Fruit fly (Drosophila melanogaster) whole organism, embryonic: ENCODE data around the gene IntS4.

Experiments
- BEAF-32 ChIP-seq: fragments of 200-800 bp; sonication (Bioruptor generic); optimal IDR thresholded peaks from 3 replicates; lab custom pipeline; 2017; ENCODE audit warnings: missing biosample characterization, missing genetic modification characterization, mild to moderate bottlenecking, moderate library complexity, missing genetic modification reagents
- C15 ChIP-seq: fragments of 200-800 bp; sonication (Bioruptor generic); IDR thresholded peaks from 3 replicates; pipeline ENCODE4 v1.3.6; 2022; ENCODE audit warnings: missing biosample characterization, missing genetic modification characterization
- CG1024 ChIP-seq: fragments of 200-800 bp; sonication (Bioruptor generic); IDR thresholded peaks from 2 replicates; pipeline ENCODE4 v1.3.6; 2022; ENCODE audit warnings: missing biosample characterization, missing genetic modification characterization
- CG10274 ChIP-seq: fragments of 200-800 bp; sonication (Bioruptor generic); optimal IDR thresholded peaks from 3 replicates; lab custom pipeline; 2017; ENCODE audit warnings: missing biosample characterization, mild to moderate bottlenecking, missing genetic modification characterization
- CG10959 ChIP-seq: fragments of 200-800 bp; sonication (Bioruptor generic); IDR thresholded peaks from 2 replicates; pipeline ENCODE4 v1.3.6; 2022; ENCODE audit warnings: missing biosample characterization, missing genetic modification characterization
- CG11696 ChIP-seq: fragments of 200-800 bp; sonication (Bioruptor generic); IDR thresholded peaks from 2 replicates; pipeline ENCODE4 v1.3.6; 2022; ENCODE audit warnings: missing biosample characterization, missing genetic modification characterization
- CG11723 ChIP-seq: fragments of 200-800 bp; sonication (Bioruptor generic); optimal IDR thresholded peaks from 2 replicates; lab custom pipeline; 2017; ENCODE audit warnings: missing biosample characterization, mild to moderate bottlenecking, missing genetic modification characterization
- CG12071 ChIP-seq: fragments of 200-800 bp; sonication (Bioruptor generic); optimal IDR thresholded peaks from 3 replicates; lab custom pipeline; 2018; ENCODE audit warnings: missing biosample characterization, mild to moderate bottlenecking, missing genetic modification characterization
- CG12659 ChIP-seq: fragments of 200-800 bp; sonication (Bioruptor generic); optimal IDR thresholded peaks from 3 replicates; lab custom pipeline; 2017; ENCODE audit warnings: mild to moderate bottlenecking, missing biosample characterization, missing genetic modification reagents, missing genetic modification characterization
- CG13424 ChIP-seq: fragments of 200-800 bp; sonication (Bioruptor generic); optimal IDR thresholded peaks from 2 replicates; lab custom pipeline; 2019; ENCODE audit warnings: missing biosample characterization, mild to moderate bottlenecking, missing genetic modification characterization, moderate library complexity
- CG13624 ChIP-seq: fragments of 200-800 bp; sonication (Bioruptor generic); optimal IDR thresholded peaks from 2 replicates; lab custom pipeline; 2016; ENCODE audit warnings: missing biosample characterization, missing genetic modification characterization
- CG17328 ChIP-seq: fragments of 200-800 bp; sonication (Bioruptor generic); IDR thresholded peaks from 2 replicates; pipeline ENCODE4 v1.3.6; 2022; ENCODE audit warnings: missing biosample characterization, missing genetic modification characterization
- CG17359 ChIP-seq: fragments of 200-800 bp; sonication (Bioruptor generic); optimal IDR thresholded peaks from 3 replicates; lab custom pipeline; 2018; ENCODE audit warnings: missing biosample characterization, mild to moderate bottlenecking, missing genetic modification characterization, moderate library complexity
- CG17385 ChIP-seq: fragments of 200-800 bp; sonication (Bioruptor generic); optimal IDR thresholded peaks from 3 replicates; lab custom pipeline; 2018; ENCODE audit warnings: missing biosample characterization, mild to moderate bottlenecking, missing genetic modification characterization
- CG17568 ChIP-seq: fragments of 200-800 bp; sonication (Bioruptor generic); optimal IDR thresholded peaks from 2 replicates; lab custom pipeline; 2018; ENCODE audit warnings: missing biosample characterization, mild to moderate bottlenecking, missing genetic modification characterization, moderate library complexity
- CG17612 ChIP-seq: fragments of 200-800 bp; sonication (Bioruptor generic); IDR thresholded peaks from 2 replicates; pipeline ENCODE4 v1.3.6; 2022; ENCODE audit warnings: missing biosample characterization, missing genetic modification characterization
- CG2199 ChIP-seq: fragments of 200-800 bp; sonication (Bioruptor generic); IDR thresholded peaks from 3 replicates; pipeline ENCODE4 v1.3.6; 2022; ENCODE audit warnings: missing biosample characterization, missing genetic modification characterization
- CG32532 ChIP-seq: fragments of 200-800 bp; sonication (Bioruptor generic); IDR thresholded peaks from 2 replicates; pipeline ENCODE4 v1.3.6; 2022; ENCODE audit warnings: missing biosample characterization, missing genetic modification characterization
- CG3407 ChIP-seq: fragments of 200-800 bp; sonication (Bioruptor generic); optimal IDR thresholded peaks from 2 replicates; lab custom pipeline; 2018; ENCODE audit warnings: missing biosample characterization, mild to moderate bottlenecking, missing genetic modification characterization
- CG42726 ChIP-seq: fragments of 200-800 bp; sonication (Bioruptor generic); IDR thresholded peaks from 2 replicates; pipeline ENCODE4 v1.3.6; 2022; ENCODE audit warnings: missing biosample characterization, missing genetic modification characterization; ENCODE audit not compliant: partially characterized antibody
- CG7963 ChIP-seq: fragments of 200-800 bp; sonication (Bioruptor generic); IDR thresholded peaks from 3 replicates; pipeline ENCODE4 v1.3.6; 2022; ENCODE audit warnings: missing biosample characterization, missing genetic modification characterization; ENCODE audit not compliant: partially characterized antibody
- Dip3 ChIP-seq: fragments of 200-800 bp; sonication (Bioruptor generic); optimal IDR thresholded peaks from 3 replicates; lab custom pipeline; 2016; ENCODE audit warnings: missing biosample characterization, missing genetic modification characterization
- Drgx ChIP-seq: fragments of 200-800 bp; sonication (Bioruptor generic); IDR thresholded peaks from 2 replicates; pipeline ENCODE4 v1.3.6; 2022; ENCODE audit warnings: missing biosample characterization, missing genetic modification characterization
- Ets97D ChIP-seq: fragments of 200-800 bp; sonication (Bioruptor generic); optimal IDR thresholded peaks from 3 replicates; lab custom pipeline; 2016; ENCODE audit warnings: missing biosample characterization, missing genetic modification characterization
- Gsc ChIP-seq: fragments of 200-800 bp; sonication (Bioruptor generic); IDR thresholded peaks from 2 replicates; pipeline ENCODE4 v1.3.6; 2022; ENCODE audit warnings: missing biosample characterization, missing genetic modification characterization
- H2.0 ChIP-seq: fragments of 200-800 bp; sonication (Bioruptor generic); IDR thresholded peaks from 2 replicates; pipeline ENCODE4 v1.3.6; 2022; ENCODE audit warnings: missing biosample characterization, missing genetic modification characterization
- HHEX ChIP-seq: fragments of 200-800 bp; sonication (Bioruptor generic); optimal IDR thresholded peaks from 3 replicates; lab custom pipeline; 2017; ENCODE audit warnings: missing biosample characterization, mild to moderate bottlenecking, missing genetic modification characterization, missing genetic modification reagents
- HLH54F ChIP-seq: fragments of 200-800 bp; sonication (Bioruptor generic); optimal IDR thresholded peaks from 3 replicates; lab custom pipeline; 2016; ENCODE audit warnings: missing biosample characterization, missing genetic modification characterization
- Hmr ChIP-seq: fragments of 200-800 bp; sonication (Bioruptor generic); optimal IDR thresholded peaks from 3 replicates; lab custom pipeline; 2017; ENCODE audit warnings: mild to moderate bottlenecking, missing biosample characterization, missing genetic modification reagents, missing genetic modification characterization
- Lim3 ChIP-seq: fragments of 200-800 bp; sonication (Bioruptor generic); IDR thresholded peaks from 2 replicates; pipeline ENCODE4 v1.3.6; 2022; ENCODE audit warnings: missing biosample characterization, missing genetic modification characterization
- Lpt ChIP-seq: fragments of >200 bp; optimal IDR thresholded peaks from 2 replicates; lab custom pipeline; 2018; ENCODE audit warnings: missing biosample characterization, missing genetic modification characterization
- Meics ChIP-seq: fragments of 200-800 bp; sonication (Bioruptor generic); optimal IDR thresholded peaks from 2 replicates; lab custom pipeline; 2017; ENCODE audit warnings: missing biosample characterization, mild to moderate bottlenecking, missing genetic modification characterization
- NfI ChIP-seq: fragments of 200-800 bp; sonication (Bioruptor generic); optimal IDR thresholded peaks from 3 replicates; lab custom pipeline; 2018; ENCODE audit warnings: missing biosample characterization, mild to moderate bottlenecking, missing genetic modification characterization, moderate library complexity
- Ptx1 ChIP-seq: fragments of 200-800 bp; sonication (Bioruptor generic); IDR thresholded peaks from 2 replicates; pipeline ENCODE4 v1.3.6; 2022; ENCODE audit warnings: missing biosample characterization, missing genetic modification characterization
- Ssrp ChIP-seq: fragments of 200-800 bp; sonication (Bioruptor generic); optimal IDR thresholded peaks from 2 replicates; lab custom pipeline; 2018; ENCODE audit warnings: missing biosample characterization, mild to moderate bottlenecking, missing genetic modification characterization, moderate library complexity
- Tbp ChIP-seq: fragments of >200 bp; optimal IDR thresholded peaks from 2 replicates; lab custom pipeline; 2018; ENCODE audit warnings: missing biosample characterization, missing genetic modification characterization
- h ChIP-seq: fragments of >200 bp; optimal IDR thresholded peaks from 2 replicates; lab custom pipeline; 2017
- her ChIP-seq: fragments of 200-800 bp; sonication (Bioruptor generic); optimal IDR thresholded peaks from 2 replicates; lab custom pipeline; 2016; ENCODE audit warnings: missing biosample characterization, missing genetic modification characterization
- inv ChIP-seq: fragments of 200-800 bp; sonication (Bioruptor generic); IDR thresholded peaks from 2 replicates; pipeline ENCODE4 v1.3.6; 2022; ENCODE audit warnings: missing biosample characterization, missing genetic modification characterization; ENCODE audit not compliant: partially characterized antibody
- kni ChIP-seq: fragments of 200-800 bp; sonication (Bioruptor generic); optimal IDR thresholded peaks from 3 replicates; lab custom pipeline; 2017; ENCODE audit warnings: mild to moderate bottlenecking, missing biosample characterization, missing genetic modification reagents, missing genetic modification characterization
- knrl ChIP-seq: fragments of 200-800 bp; sonication (Bioruptor generic); IDR thresholded peaks from 3 replicates; pipeline ENCODE4 v1.3.6; 2022; ENCODE audit warnings: missing biosample characterization, missing genetic modification characterization; ENCODE audit not compliant: partially characterized antibody
- pan ChIP-seq, 4 experiments: fragments of >200 bp in 3 of 4; fragments of 200-800 bp in 1 of 4; sonication (Bioruptor generic) in 1 of 4; optimal IDR thresholded peaks in 3 of 4; IDR thresholded peaks in 1 of 4; 2 replicates each; pipeline versions ENCODE4 v1.3.6 to Lab custom; 2017 to 2022; ENCODE audit warnings: missing biosample characterization in 2 of 4, missing genetic modification characterization in 2 of 4, mixed read lengths in 1 of 4
- pfk ChIP-seq: fragments of 200-800 bp; sonication (Bioruptor generic); optimal IDR thresholded peaks from 2 replicates; lab custom pipeline; 2018; ENCODE audit warnings: missing biosample characterization, mild to moderate bottlenecking, missing genetic modification characterization, moderate library complexity
- pum ChIP-seq: fragments of 200-800 bp; sonication (Bioruptor generic); optimal IDR thresholded peaks from 2 replicates; lab custom pipeline; 2016; ENCODE audit warnings: missing biosample characterization, missing genetic modification characterization
- salm ChIP-seq: fragments of 200-800 bp; sonication (Bioruptor generic); optimal IDR thresholded peaks from 2 replicates; lab custom pipeline; 2018; ENCODE audit warnings: missing biosample characterization, mild to moderate bottlenecking, missing genetic modification characterization
- sens-2 ChIP-seq: fragments of 200-800 bp; sonication (Bioruptor generic); IDR thresholded peaks from 2 replicates; pipeline ENCODE4 v1.3.6; 2022; ENCODE audit warnings: missing biosample characterization, missing genetic modification characterization
- shn ChIP-seq: fragments of 200-800 bp; sonication (Bioruptor generic); optimal IDR thresholded peaks from 3 replicates; lab custom pipeline; 2016; ENCODE audit warnings: missing biosample characterization, missing genetic modification characterization
- slbo ChIP-seq: fragments of 200-800 bp; sonication (Bioruptor generic); IDR thresholded peaks from 2 replicates; pipeline ENCODE4 v1.3.6; 2022; ENCODE audit warnings: missing biosample characterization, missing genetic modification characterization
- slp2 ChIP-seq: fragments of 200-800 bp; sonication (Bioruptor generic); optimal IDR thresholded peaks from 2 replicates; lab custom pipeline; 2016; ENCODE audit warnings: missing biosample characterization, missing genetic modification characterization
- unpg ChIP-seq: fragments of 200-800 bp; sonication (Bioruptor generic); optimal IDR thresholded peaks from 3 replicates; lab custom pipeline; 2018; ENCODE audit warnings: missing biosample characterization, mild to moderate bottlenecking, missing genetic modification characterization, moderate library complexity

The IntS4 gene

DNA sequence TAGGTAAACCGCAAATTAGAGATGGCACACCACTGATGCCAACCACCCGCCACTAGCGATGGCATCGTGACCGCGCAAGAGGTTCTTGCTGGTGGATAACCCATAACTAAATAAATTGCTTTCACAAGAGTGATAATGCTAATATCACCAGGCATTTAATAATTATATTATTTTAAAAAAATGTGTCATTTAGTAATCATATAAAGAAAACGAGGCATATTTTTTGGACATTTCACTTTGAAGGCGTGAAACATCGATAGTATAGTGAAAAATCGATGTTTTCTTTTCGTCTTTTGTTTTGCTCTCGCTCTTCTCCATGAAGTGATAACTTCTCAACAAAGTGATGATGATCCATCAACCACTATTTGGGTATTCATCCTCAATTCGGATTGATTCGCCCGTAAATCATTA lies at the start of gene IntS4 (continued):
- TF ChIP-seq pfk (GFP tag; lab: Kevin White, UChicago), result no peak
- TF ChIP-seq pum (GFP tag; lab: Kevin White, UChicago), result peak; percentile 8
- TF ChIP-seq CG12659 (GFP tag; lab: Kevin White, UChicago), result peak; percentile 65
- TF ChIP-seq CG2199 (GFP tag; lab: Robert Waterston, UW), result no peak
- TF ChIP-seq CG10274 (GFP tag; lab: Kevin White, UChicago), result no peak
- TF ChIP-seq CG17568, result peak; percentile 41
- no peak for TF ChIP-seq NfI (GFP tag; lab: Kevin White, UChicago)
- no peak for TF ChIP-seq Lpt (GFP tag; lab: Kevin White, UChicago)
- no peak for TF ChIP-seq Hmr
- TF ChIP-seq sens-2 (GFP tag; lab: Robert Waterston, UW), result no peak
- TF ChIP-seq CG13624 (GFP tag; lab: Kevin White, UChicago), result peak; percentile 33
- TF ChIP-seq C15 (GFP tag; lab: Robert Waterston, UW), result no peak
- TF ChIP-seq Gsc, result no peak
- no peak for TF ChIP-seq HLH54F
- peak; percentile 4 for TF ChIP-seq kni (GFP tag; lab: Kevin White, UChicago)
- no peak for TF ChIP-seq pan (optimal IDR thresholded peaks at IDR 0.05; lab: Kevin White, UChicago)
- peak in 1 of 2 experiments; percentile 54 for TF ChIP-seq pan (GFP tag; optimal IDR thresholded peaks at IDR 0.05 in 1 of 2, IDR thresholded peaks at IDR 0.05 in 1 of 2)
- peak; percentile 78 for TF ChIP-seq Ptx1 (GFP tag; lab: Robert Waterston, UW)
- peak; percentile 94 for TF ChIP-seq inv
- TF ChIP-seq Meics (GFP tag; lab: Kevin White, UChicago), result peak; percentile 52
- no peak for TF ChIP-seq CG12071 (GFP tag; lab: Kevin White, UChicago)
- no peak for TF ChIP-seq CG17612 (GFP tag; lab: Robert Waterston, UW)
- peak; percentile 36 for TF ChIP-seq CG17359
- TF ChIP-seq knrl (GFP tag; lab: Robert Waterston, UW), result peak; percentile 96
- TF ChIP-seq Tbp (GFP tag; lab: Kevin White, UChicago), result no peak
- TF ChIP-seq slbo (GFP tag; lab: Robert Waterston, UW), result peak; percentile 83; the same call in 1 of the 2 replicates
- TF ChIP-seq CG11696 (GFP tag; lab: Robert Waterston, UW), result no peak
- peak; percentile 8 for TF ChIP-seq shn (GFP tag; lab: Kevin White, UChicago)
- TF ChIP-seq CG17385 (GFP tag; lab: Kevin White, UChicago), result peak; percentile 33
- peak; percentile 42 for TF ChIP-seq Dip3 (GFP tag; lab: Kevin White, UChicago)
- peak; percentile 50 for TF ChIP-seq unpg (GFP tag; lab: Kevin White, UChicago)
- TF ChIP-seq CG1024 (GFP tag; lab: Robert Waterston, UW), result peak; percentile 43; the same call in 1 of the 2 replicates
- peak; percentile 42; the same call in 1 of the 2 replicates for TF ChIP-seq CG10959 (GFP tag; lab: Robert Waterston, UW)
- peak; percentile 78 for TF ChIP-seq CG32532 (GFP tag; lab: Robert Waterston, UW)
- no peak for TF ChIP-seq salm (tag; lab: Kevin White, UChicago)
- peak; percentile 76 for TF ChIP-seq CG13424 (tag; lab: Kevin White, UChicago)
- TF ChIP-seq BEAF-32 (GFP tag; lab: Kevin White, UChicago), result peak; percentile 94
- no peak for TF ChIP-seq h (lab: Kevin White, UChicago)
- peak; percentile 12 for TF ChIP-seq CG3407 (GFP tag; lab: Kevin White, UChicago)
- peak; percentile 77 for TF ChIP-seq CG7963 (GFP tag; lab: Robert Waterston, UW)
- peak; percentile 27; the same call in 1 of the 2 replicates for TF ChIP-seq H2.0
- TF ChIP-seq HHEX, result peak; percentile 54
- peak; percentile 56 for TF ChIP-seq Ssrp (tag; lab: Kevin White, UChicago)
- TF ChIP-seq CG11723 (GFP tag; lab: Kevin White, UChicago), result no peak
- no peak for TF ChIP-seq Lim3 (GFP tag; lab: Robert Waterston, UW)
- TF ChIP-seq her (GFP tag; lab: Kevin White, UChicago), result peak; percentile 21
- TF ChIP-seq CG42726 (GFP tag; lab: Robert Waterston, UW), result peak; percentile 72; the same call in 1 of the 2 replicates
- TF ChIP-seq Drgx (GFP tag; lab: Robert Waterston, UW), result peak; percentile 56
- peak; percentile 55 for TF ChIP-seq CG17328 (GFP tag; lab: Robert Waterston, UW)
- TF ChIP-seq Ets97D (GFP tag; lab: Kevin White, UChicago), result peak; percentile 47
- peak; percentile 1 for TF ChIP-seq slp2 (GFP tag; lab: Kevin White, UChicago)
